Worm (Caenorhabditis elegans) whole organism, L4 larva: Measurements from ENCODE around the gene F53G2.1.

Experiments
- dpl-1 ChIP-seq: fragments of 150-350 bp; optimal IDR thresholded peaks from 2 replicates; lab custom pipeline; 2014; ENCODE audit warnings: missing biosample characterization, missing genetic modification reagents, missing genetic modification characterization
- fkh-10 ChIP-seq: fragments of 150-350 bp; optimal IDR thresholded peaks from 2 replicates; lab custom pipeline; 2014; ENCODE audit warnings: missing biosample characterization, missing genetic modification reagents, missing genetic modification characterization
- fos-1 ChIP-seq: fragments of 150-350 bp; optimal IDR thresholded peaks from 2 replicates; lab custom pipeline; 2014; ENCODE audit warnings: missing biosample characterization, missing genetic modification characterization
- hlh-30 ChIP-seq: sonication (generic microtip); optimal IDR thresholded peaks from 2 replicates; lab custom pipeline; 2017; ENCODE audit warnings: antibody characterized with exemption, mild to moderate bottlenecking, missing genetic modification characterization, missing compliant biosample characterization; ENCODE audit not compliant: insufficient read depth
- lin-13 ChIP-seq: fragments of 150-350 bp; optimal IDR thresholded peaks from 2 replicates; lab custom pipeline; 2014; ENCODE audit warnings: missing biosample characterization, missing genetic modification reagents, missing genetic modification characterization
- lin-29 ChIP-seq: fragments of 200-800 bp; sonication (Bioruptor generic); IDR thresholded peaks from 2 replicates; pipeline ENCODE4 v1.3.6; 2022; ENCODE audit warnings: missing genetic modification reagents, missing genetic modification characterization, missing compliant biosample characterization
- pha-4 ChIP-seq, 2 experiments: fragments of 150-350 bp in 1 of 2; fragments of 200-800 bp in 1 of 2; sonication (Bioruptor generic) in 1 of 2; IDR thresholded peaks in 1 of 2; optimal IDR thresholded peaks in 1 of 2; 2 replicates each; pipeline versions ENCODE4 v1.3.6 to Lab custom; 2014 to 2022; ENCODE audit warnings: missing genetic modification characterization in 2 of 2, missing genetic modification reagents in 2 of 2, missing biosample characterization in 1 of 2, missing compliant biosample characterization in 1 of 2
- snpc-1.2 ChIP-seq: fragments of 200-800 bp; sonication (Bioruptor generic); IDR thresholded peaks from 2 replicates; pipeline ENCODE4 v1.3.6; 2022; ENCODE audit warnings: missing genetic modification reagents, missing genetic modification characterization, missing compliant biosample characterization

DNA sequence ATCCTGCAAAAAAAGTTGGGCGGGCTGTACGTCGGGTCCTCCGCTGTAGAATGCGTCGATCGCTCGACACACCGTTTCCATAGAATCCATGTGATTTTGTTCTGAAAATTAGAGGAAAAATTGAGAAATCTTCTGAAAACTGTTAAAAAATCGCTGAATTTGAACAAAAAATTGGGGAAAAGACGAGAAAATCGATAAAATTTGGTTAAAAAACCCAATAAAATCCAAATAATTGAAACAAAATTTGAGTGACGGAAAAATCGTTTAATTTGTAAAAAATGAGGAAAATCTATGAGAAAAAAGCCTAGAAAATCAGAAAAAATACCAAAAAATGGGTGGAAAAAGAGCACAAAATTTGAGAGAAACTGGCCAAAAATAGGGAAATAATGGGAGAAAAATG is 15.2 kb upstream of the F53G2.1 start, which contains the start of gene tsr-1:
- TF ChIP-seq dpl-1 (GFP tag; lab: Kevin White, UChicago): no peak
- TF ChIP-seq pha-4 (GFP tag; IDR thresholded peaks at IDR 0.05; lab: Robert Waterston, UW): no peak
- TF ChIP-seq pha-4 (tag; optimal IDR thresholded peaks at IDR 0.05; lab: Kevin White, UChicago): no peak
- TF ChIP-seq hlh-30 (tag; lab: Kevin White, UChicago): no peak
- TF ChIP-seq lin-13 (GFP tag; lab: Kevin White, UChicago): no peak
- no peak for TF ChIP-seq fos-1 (tag; lab: Kevin White, UChicago)
- TF ChIP-seq lin-29 (GFP tag; lab: Robert Waterston, UW): no peak
- TF ChIP-seq snpc-1.2 (GFP tag; lab: Robert Waterston, UW): no peak
- no peak for TF ChIP-seq fkh-10 (GFP tag; lab: Kevin White, UChicago)
